Fruit fly (Drosophila melanogaster) whole organism, pupa: ENCODE results near the gene Golgin104.

Source experiments
- CG10348 ChIP-seq: fragments of 200-800 bp; sonication (Bioruptor generic); IDR thresholded peaks from 2 replicates; pipeline ENCODE4 v1.3.6; 2022; ENCODE audit warnings: missing biosample characterization, missing genetic modification characterization
- CG12605 ChIP-seq: fragments of 200-800 bp; sonication (Bioruptor generic); IDR thresholded peaks from 2 replicates; pipeline ENCODE4 v1.3.6; 2022; ENCODE audit warnings: missing biosample characterization, missing genetic modification characterization
- CG13204 ChIP-seq: fragments of 200-800 bp; sonication (Bioruptor generic); optimal IDR thresholded peaks from 2 replicates; lab custom pipeline; 2018; ENCODE audit warnings: missing biosample characterization, mild to moderate bottlenecking, missing genetic modification characterization, moderate library complexity
- CG14655 ChIP-seq: fragments of 200-800 bp; sonication (Bioruptor generic); optimal IDR thresholded peaks from 3 replicates; lab custom pipeline; 2017; ENCODE audit warnings: mild to moderate bottlenecking, missing biosample characterization, missing genetic modification reagents, missing genetic modification characterization
- CG15710 ChIP-seq: fragments of 200-800 bp; sonication (Bioruptor generic); optimal IDR thresholded peaks from 2 replicates; lab custom pipeline; 2018; ENCODE audit warnings: missing biosample characterization, mild to moderate bottlenecking, missing genetic modification characterization, moderate library complexity
- CG17806 ChIP-seq: fragments of 200-800 bp; sonication (Bioruptor generic); optimal IDR thresholded peaks from 2 replicates; lab custom pipeline; 2018; ENCODE audit warnings: missing biosample characterization, mild to moderate bottlenecking, missing genetic modification characterization, moderate library complexity
- CG32121 ChIP-seq: fragments of 200-800 bp; sonication (Bioruptor generic); IDR thresholded peaks from 2 replicates; pipeline ENCODE4 v1.3.6; 2022; ENCODE audit warnings: missing biosample characterization, missing genetic modification characterization
- CG34367 ChIP-seq: fragments of 200-800 bp; sonication (Bioruptor generic); optimal IDR thresholded peaks from 2 replicates; lab custom pipeline; 2018; ENCODE audit warnings: missing biosample characterization, mild to moderate bottlenecking, missing genetic modification characterization
- CG4496 ChIP-seq: fragments of 200-800 bp; sonication (Bioruptor generic); IDR thresholded peaks from 3 replicates; pipeline ENCODE4 v1.3.6; 2022; ENCODE audit warnings: missing biosample characterization, missing genetic modification characterization
- CG8159 ChIP-seq: fragments of 200-800 bp; sonication (Bioruptor generic); optimal IDR thresholded peaks from 3 replicates; lab custom pipeline; 2018; ENCODE audit warnings: missing biosample characterization, mild to moderate bottlenecking, missing genetic modification characterization, moderate library complexity
- CG8301 ChIP-seq: fragments of 200-800 bp; sonication (Bioruptor generic); optimal IDR thresholded peaks from 2 replicates; lab custom pipeline; 2018; ENCODE audit warnings: missing biosample characterization, mild to moderate bottlenecking, missing genetic modification characterization
- CG9948 ChIP-seq: fragments of 200-800 bp; sonication (Bioruptor generic); optimal IDR thresholded peaks from 2 replicates; lab custom pipeline; 2018; ENCODE audit warnings: missing biosample characterization, mild to moderate bottlenecking, missing genetic modification characterization, moderate library complexity
- D1 ChIP-seq: fragments of 200-800 bp; sonication (Bioruptor generic); optimal IDR thresholded peaks from 2 replicates; lab custom pipeline; 2018; ENCODE audit warnings: missing biosample characterization, mild to moderate bottlenecking, missing genetic modification characterization, moderate library complexity
- EcR ChIP-seq: fragments of 200-800 bp; sonication (Bioruptor generic); optimal IDR thresholded peaks from 3 replicates; lab custom pipeline; 2019; ENCODE audit warnings: missing biosample characterization, missing genetic modification characterization, mild to moderate bottlenecking, moderate library complexity, missing genetic modification reagents
- Ets98B ChIP-seq: fragments of 200-800 bp; sonication (Bioruptor generic); IDR thresholded peaks from 2 replicates; pipeline ENCODE4 v1.3.6; 2022; ENCODE audit warnings: missing biosample characterization, missing genetic modification characterization
- Pif1A ChIP-seq: fragments of 200-800 bp; sonication (Bioruptor generic); optimal IDR thresholded peaks from 3 replicates; lab custom pipeline; 2016; ENCODE audit warnings: missing biosample characterization, missing genetic modification characterization
- Pif1B ChIP-seq: fragments of 200-800 bp; sonication (Bioruptor generic); optimal IDR thresholded peaks from 3 replicates; lab custom pipeline; 2016; ENCODE audit warnings: missing biosample characterization, missing genetic modification characterization
- Snoo ChIP-seq: fragments of 200-800 bp; sonication (Bioruptor generic); optimal IDR thresholded peaks from 3 replicates; lab custom pipeline; 2017; ENCODE audit warnings: missing biosample characterization, mild to moderate bottlenecking, missing genetic modification characterization, inconsistent platforms
- fd96Ca ChIP-seq: fragments of 200-800 bp; sonication (Bioruptor generic); IDR thresholded peaks from 3 replicates; pipeline ENCODE4 v1.3.6; 2022; ENCODE audit warnings: missing biosample characterization, missing genetic modification characterization
- gl ChIP-seq: fragments of 200-800 bp; sonication (Bioruptor generic); optimal IDR thresholded peaks from 2 replicates; lab custom pipeline; 2018; ENCODE audit warnings: missing biosample characterization, mild to moderate bottlenecking, missing genetic modification characterization
- rn ChIP-seq: fragments of 200-800 bp; sonication (Bioruptor generic); IDR thresholded peaks from 2 replicates; pipeline ENCODE4 v1.3.6; 2022; ENCODE audit warnings: missing biosample characterization, missing genetic modification characterization

Golgin104 gene

dm6 chr3L:16337739-16338138 lies 14.0 kb downstream of the Golgin104 start:
- TF ChIP-seq CG34367 (tag; lab: Kevin White, UChicago) (no peak), CG17806 (tag; lab: Kevin White, UChicago) (no peak)
- TF ChIP-seq, all 21 proteins: peak for 0

dm6 chr3L:16334876-16335275 lies 16.9 kb downstream of the Golgin104 start:
- TF ChIP-seq CG15710 (no peak), fd96Ca (GFP tag; lab: Robert Waterston, UW) (0 out of 3 replicates have a peak, but pooled peaks have one; percentile 15), D1 (tag; lab: Kevin White, UChicago) (no peak), Pif1A (GFP tag; lab: Kevin White, UChicago) (no peak), Pif1B (no peak), EcR (GFP tag; lab: Kevin White, UChicago) (peak; percentile 25), CG4496 (GFP tag; lab: Robert Waterston, UW) (peak; percentile 69; the same call in 2 of the 3 replicates)

- TF ChIP-seq Ets98B (GFP tag; lab: Robert Waterston, UW): no peak
These were observed 18.7 kb downstream of the Golgin104 start, which contains the start of gene CG13056 for dm6 chr3L:16333013-16333412. Gene CG13056, plus strand, starts transcription at chr3L:16333313.

dm6 chr3L:16331633-16332032 lies 20.1 kb downstream of the Golgin104 start, which contains the start of gene retinin:
Gene retinin, plus strand, starts transcription at chr3L:16331933.
- no peak for TF ChIP-seq CG12605
- TF ChIP-seq CG9948: no peak
- no peak for TF ChIP-seq gl (tag; lab: Kevin White, UChicago)

dm6 chr3L:16330740-16331139 lies 21.0 kb downstream of the Golgin104 start, which contains the start of gene CG33060:
Gene CG33060, plus strand, starts transcription at chr3L:16331040.
- no peak for TF ChIP-seq Pif1B
- no peak for TF ChIP-seq gl (tag; lab: Kevin White, UChicago)
- TF ChIP-seq D1 (tag; lab: Kevin White, UChicago): no peak
- no peak for TF ChIP-seq CG13204
- no peak for TF ChIP-seq CG34367 (tag; lab: Kevin White, UChicago)
- TF ChIP-seq Ets98B (GFP tag; lab: Robert Waterston, UW): no peak
- TF ChIP-seq CG17806 (tag; lab: Kevin White, UChicago): no peak
- TF ChIP-seq CG32121 (GFP tag; lab: Robert Waterston, UW): no peak
- TF ChIP-seq CG10348 (GFP tag; lab: Robert Waterston, UW): no peak
- TF ChIP-seq Pif1A (GFP tag; lab: Kevin White, UChicago): no peak
- TF ChIP-seq CG12605: no peak
- no peak for TF ChIP-seq CG4496 (GFP tag; lab: Robert Waterston, UW)
- no peak for TF ChIP-seq fd96Ca (GFP tag; lab: Robert Waterston, UW)
- no peak for TF ChIP-seq CG14655 (GFP tag; lab: Kevin White, UChicago)
- TF ChIP-seq EcR (GFP tag; lab: Kevin White, UChicago): no peak
- no peak for TF ChIP-seq CG9948
- no peak for TF ChIP-seq CG15710
- TF ChIP-seq, all 21 proteins: peak for 0

dm6 chr3L:16329495-16329894 lies 22.3 kb downstream of the Golgin104 start, which contains the start of gene CG33061:
Gene CG33061, plus strand, starts transcription at chr3L:16329795.
- TF ChIP-seq D1 (tag; lab: Kevin White, UChicago) (no peak), CG13204 (no peak), CG17806 (tag; lab: Kevin White, UChicago) (no peak), Pif1B (no peak), CG34367 (tag; lab: Kevin White, UChicago) (no peak), Snoo (tag; lab: Kevin White, UChicago) (no peak), CG4496 (GFP tag; lab: Robert Waterston, UW) (no peak), CG12605 (no peak), CG14655 (GFP tag; lab: Kevin White, UChicago) (no peak), EcR (GFP tag; lab: Kevin White, UChicago) (no peak), CG10348 (GFP tag; lab: Robert Waterston, UW) (no peak), Ets98B (GFP tag; lab: Robert Waterston, UW) (no peak), CG8159 (tag; lab: Kevin White, UChicago) (no peak), rn (GFP tag; lab: Robert Waterston, UW) (no peak), fd96Ca (GFP tag; lab: Robert Waterston, UW) (no peak), CG8301 (tag; lab: Kevin White, UChicago) (no peak), gl (tag; lab: Kevin White, UChicago) (no peak), Pif1A (GFP tag; lab: Kevin White, UChicago) (no peak), CG9948 (no peak), CG32121 (GFP tag; lab: Robert Waterston, UW) (no peak)

- peak; percentile 68 for TF ChIP-seq CG14655 (GFP tag; lab: Kevin White, UChicago)
- TF ChIP-seq CG12605: no peak
- TF ChIP-seq CG34367 (tag; lab: Kevin White, UChicago): peak; percentile 65
- peak; percentile 1 for TF ChIP-seq EcR (GFP tag; lab: Kevin White, UChicago)
- TF ChIP-seq fd96Ca (GFP tag; lab: Robert Waterston, UW): 0 out of 3 replicates have a peak, but pooled peaks have one; percentile 20
- TF ChIP-seq rn (GFP tag; lab: Robert Waterston, UW): no peak
- peak; percentile 55 for TF ChIP-seq CG9948
- peak; percentile 66 for TF ChIP-seq CG8301 (tag; lab: Kevin White, UChicago)
- peak; percentile 63 for TF ChIP-seq CG32121 (GFP tag; lab: Robert Waterston, UW)
- peak; percentile 81 for TF ChIP-seq CG10348 (GFP tag; lab: Robert Waterston, UW)
- TF ChIP-seq CG17806 (tag; lab: Kevin White, UChicago): peak; percentile 38
- no peak for TF ChIP-seq Pif1B
- TF ChIP-seq Snoo (tag; lab: Kevin White, UChicago): no peak
- no peak for TF ChIP-seq CG13204
- peak; percentile 7 for TF ChIP-seq Pif1A (GFP tag; lab: Kevin White, UChicago)
- TF ChIP-seq gl (tag; lab: Kevin White, UChicago): no peak
- peak; percentile 69 for TF ChIP-seq CG15710
- peak; percentile 70 for TF ChIP-seq CG8159 (tag; lab: Kevin White, UChicago)
- peak; percentile 22; the same call in 1 of the 3 replicates for TF ChIP-seq CG4496 (GFP tag; lab: Robert Waterston, UW)
- TF ChIP-seq D1 (tag; lab: Kevin White, UChicago): no peak
- peak; percentile 23 for TF ChIP-seq Ets98B (GFP tag; lab: Robert Waterston, UW)
These were observed 23.4 kb downstream of the Golgin104 start, which contains the start of gene CG13058 for dm6 chr3L:16328207-16328891. Gene CG13058, plus strand, starts transcription at chr3L:16328841.
